Worm (Caenorhabditis elegans): ENCODE measurements around the gene R74.7.

R74.7 gene

DNA sequence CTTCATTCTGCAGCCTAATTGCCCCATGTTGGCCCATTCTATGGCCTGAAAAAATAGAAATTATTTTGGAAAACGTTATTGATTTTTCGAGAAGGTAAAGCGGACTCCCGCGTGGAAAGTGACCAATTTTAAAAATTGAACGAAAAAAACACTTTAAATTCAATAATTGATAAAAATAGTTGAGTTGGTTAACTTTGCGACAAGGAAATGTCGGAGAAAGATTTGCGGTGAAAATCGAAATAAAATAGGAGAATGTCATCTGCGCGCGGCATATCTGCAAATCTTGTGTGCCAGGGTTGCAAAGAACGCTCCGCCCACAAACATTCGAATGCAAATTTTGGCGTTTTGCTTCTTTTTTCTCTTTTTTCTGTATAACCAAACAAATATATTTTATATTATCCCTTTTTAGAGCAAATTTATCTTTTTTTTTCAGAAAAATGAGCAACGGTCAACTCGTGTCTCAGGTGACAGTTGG, 33.3 kb upstream of the R74.7 start, which contains the start of the genes rnf-121 and C16C10.4:
rnf-121 (minus strand) TSS at position 51 of the 475 bp plus-strand sequence.
C16C10.4 (plus strand) TSS at position 434 of the 475 bp plus-strand sequence.
- TF ChIP-seq madf-8 (GFP tag; conservative IDR thresholded peaks at IDR 0.05) = peak; percentile 38
- peak; percentile 26 for TF ChIP-seq efl-1 (GFP tag; optimal IDR thresholded peaks at IDR 0.05)
- peak; percentile 63 for TF ChIP-seq F49E8.2 (tag; optimal IDR thresholded peaks at IDR 0.05; ENCODE audit: insufficient read depth)
- no peak for TF ChIP-seq unc-62 (GFP tag; optimal IDR thresholded peaks at IDR 0.05)
- peak; percentile 50 for TF ChIP-seq die-1 (tag; optimal IDR thresholded peaks at IDR 0.05)
- peak; percentile 38 for TF ChIP-seq xnd-1 (tag; optimal IDR thresholded peaks at IDR 0.05)
- peak; percentile 38 for TF ChIP-seq tlf-1 (GFP tag; optimal IDR thresholded peaks at IDR 0.05)
- TF ChIP-seq nfya-2 (GFP tag; IDR thresholded peaks at IDR 0.05) = no peak
- TF ChIP-seq aptf-3 (GFP tag; IDR thresholded peaks at IDR 0.05) = no peak
- TF ChIP-seq dox-1 (GFP tag; IDR thresholded peaks at IDR 0.05) = peak; percentile 68; the same call in 1 of the 2 replicates
- TF ChIP-seq F52B5.7 (tag; optimal IDR thresholded peaks at IDR 0.05) = peak; percentile 29
- TF ChIP-seq F57A8.1 (GFP tag; optimal IDR thresholded peaks at IDR 0.05) = no peak
- peak; percentile 71 for TF ChIP-seq snpc-1.3 (tag; optimal IDR thresholded peaks at IDR 0.05; ENCODE audit: insufficient read depth)
- TF ChIP-seq dpl-1 (GFP tag; optimal IDR thresholded peaks at IDR 0.05) = no peak
- TF ChIP-seq madf-3 (GFP tag; IDR thresholded peaks at IDR 0.05) = no peak
- TF ChIP-seq let-526 (GFP tag; IDR thresholded peaks at IDR 0.05) = no peak
- TF ChIP-seq ceh-100 (GFP tag; IDR thresholded peaks at IDR 0.05) = peak; percentile 77
- no peak for TF ChIP-seq aptf-2 (GFP tag; conservative IDR thresholded peaks at IDR 0.05)
- TF ChIP-seq nhr-120 (GFP tag; IDR thresholded peaks at IDR 0.05) = no peak
- TF ChIP-seq snpc-4 (GFP tag; optimal IDR thresholded peaks at IDR 0.05) = peak; percentile 5
- peak in 2 of 4 experiments; percentile 28 to 54 for TF ChIP-seq snpc-4 (tag; optimal IDR thresholded peaks at IDR 0.05)
- TF ChIP-seq hlh-26 (GFP tag; conservative IDR thresholded peaks at IDR 0.05) = no peak
- TF ChIP-seq attf-5 (GFP tag; optimal IDR thresholded peaks at IDR 0.05) = peak; percentile 68
- no peak for TF ChIP-seq egrh-3 (GFP tag; IDR thresholded peaks at IDR 0.05)
- no peak for TF ChIP-seq lsy-27 (tag; optimal IDR thresholded peaks at IDR 0.05; ENCODE audit: borderline replicate concordance, insufficient read depth)
- no peak for TF ChIP-seq pha-4 (tag; optimal IDR thresholded peaks at IDR 0.05)
- no peak for TF ChIP-seq nfya-1 (tag; optimal IDR thresholded peaks at IDR 0.05; ENCODE audit: borderline replicate concordance, insufficient read depth)
- TF ChIP-seq sdz-38 (tag; optimal IDR thresholded peaks at IDR 0.05) = no peak
- no peak for TF ChIP-seq lir-1 (GFP tag; conservative IDR thresholded peaks at IDR 0.05)
- no peak for TF ChIP-seq F10E7.11 (tag; optimal IDR thresholded peaks at IDR 0.05)
- peak; percentile 66 for TF ChIP-seq hrde-1 (tag; optimal IDR thresholded peaks at IDR 0.05; ENCODE audit: borderline replicate concordance)
- TF ChIP-seq let-607 (tag; optimal IDR thresholded peaks at IDR 0.05) = peak in 1 of 2 experiments; percentile 42
- TF ChIP-seq snpc-1.1 (tag; optimal IDR thresholded peaks at IDR 0.05; ENCODE audit: insufficient read depth) = peak; percentile 31
- TF ChIP-seq ztf-28 (GFP tag; IDR thresholded peaks at IDR 0.05) = no peak
- TF ChIP-seq F39B2.1 (GFP tag; IDR thresholded peaks at IDR 0.05) = no peak
- TF ChIP-seq rpc-1 (optimal IDR thresholded peaks at IDR 0.05) = peak; percentile 56
- no peak for TF ChIP-seq rpc-1 (tag; optimal IDR thresholded peaks at IDR 0.05)
- peak; percentile 82 for TF ChIP-seq madf-6 (GFP tag; IDR thresholded peaks at IDR 0.05)
- no peak for TF ChIP-seq ceh-91 (GFP tag; IDR thresholded peaks at IDR 0.05)
- TF ChIP-seq F33H1.4 (GFP tag; IDR thresholded peaks at IDR 0.05) = no peak; the same call in 1 of the 2 replicates
- no peak for TF ChIP-seq bed-1 (GFP tag; IDR thresholded peaks at IDR 0.05)
- TF ChIP-seq lin-26 (GFP tag; IDR thresholded peaks at IDR 0.05) = peak; percentile 49; the same call in 1 of the 2 replicates
- peak; percentile 69 for TF ChIP-seq lin-54 (GFP tag; optimal IDR thresholded peaks at IDR 0.05)
- TF ChIP-seq C06A6.2 (GFP tag; conservative IDR thresholded peaks at IDR 0.05) = peak; percentile 44; the same call in 1 of the 2 replicates
- no peak for TF ChIP-seq chd-7 (tag; optimal IDR thresholded peaks at IDR 0.05)
- TF ChIP-seq cebp-1 (GFP tag; IDR thresholded peaks at IDR 0.05) = no peak
- peak; percentile 74 for TF ChIP-seq cebp-1 (tag; optimal IDR thresholded peaks at IDR 0.05)
- TF ChIP-seq ztf-3 (GFP tag; optimal IDR thresholded peaks at IDR 0.05) = no peak

Data from whole organism, young adult.